Worm (Caenorhabditis elegans) whole organism, late embryonic: Measurements from ENCODE around the gene sri-27.

ENCODE experiments used
- T23F11.4 ChIP-seq: fragments of 200-800 bp; sonication (Bioruptor generic); optimal IDR thresholded peaks from 2 replicates; lab custom pipeline; 2018; ENCODE audit warnings: mild to moderate bottlenecking, missing genetic modification characterization, missing compliant biosample characterization
- ceh-18 ChIP-seq: sonication (generic microtip); optimal IDR thresholded peaks from 2 replicates; lab custom pipeline; 2016; ENCODE audit warnings: missing genetic modification characterization, missing compliant biosample characterization
- ceh-22 ChIP-seq: sonication (generic microtip); optimal IDR thresholded peaks from 2 replicates; lab custom pipeline; 2017; ENCODE audit warnings: missing biosample characterization, missing genetic modification characterization
- elt-2 ChIP-seq: sonication (generic microtip); optimal IDR thresholded peaks from 2 replicates; lab custom pipeline; 2016; ENCODE audit warnings: missing genetic modification reagents, missing genetic modification characterization, missing compliant biosample characterization
- fkh-10 ChIP-seq: fragments of 150-350 bp; optimal IDR thresholded peaks from 2 replicates; lab custom pipeline; 2014; ENCODE audit warnings: missing biosample characterization, missing genetic modification reagents, missing genetic modification characterization
- hlh-6 ChIP-seq: sonication (generic microtip); optimal IDR thresholded peaks from 2 replicates; lab custom pipeline; 2016; ENCODE audit warnings: missing genotype, missing genetic modification characterization, missing compliant biosample characterization
- hlh-8 ChIP-seq: sonication (generic microtip); optimal IDR thresholded peaks from 2 replicates; lab custom pipeline; 2016; ENCODE audit warnings: missing genotype, missing genetic modification characterization, missing compliant biosample characterization
- lin-11 ChIP-seq: fragments of 200-800 bp; sonication (Bioruptor generic); optimal IDR thresholded peaks from 2 replicates; lab custom pipeline; 2018; ENCODE audit warnings: mild to moderate bottlenecking, missing genetic modification characterization, missing compliant biosample characterization
- nhr-11 ChIP-seq: fragments of 150-350 bp; optimal IDR thresholded peaks from 2 replicates; lab custom pipeline; 2014; ENCODE audit warnings: missing biosample characterization, missing genetic modification characterization
- unc-42 ChIP-seq: sonication (generic microtip); optimal IDR thresholded peaks from 2 replicates; lab custom pipeline; 2016; ENCODE audit warnings: missing genotype, missing genetic modification characterization, missing compliant biosample characterization

DNA sequence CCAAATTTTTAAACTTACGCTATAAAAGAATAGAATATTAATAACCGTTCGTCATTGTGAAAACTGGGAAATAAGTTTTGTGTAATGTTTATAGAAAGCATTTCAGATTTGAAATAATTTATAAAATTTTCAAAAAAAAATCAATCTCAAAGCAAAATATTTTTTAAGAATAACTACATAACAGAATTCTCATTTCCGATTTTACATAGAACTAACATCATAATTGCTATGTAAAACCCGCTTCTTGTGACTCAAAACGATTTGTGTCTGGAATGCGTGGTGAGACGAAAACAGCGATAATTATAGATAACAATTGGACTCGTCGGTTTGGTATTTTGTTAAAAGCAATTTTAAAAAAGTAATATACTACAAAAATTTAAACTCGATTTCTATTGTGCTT lies 44.7 kb upstream of the sri-27 start, which contains the start of gene srw-91:
- TF ChIP-seq hlh-8 (tag; lab: Kevin White, UChicago) (no peak), ceh-18 (tag; lab: Kevin White, UChicago) (no peak), fkh-10 (GFP tag; lab: Kevin White, UChicago) (no peak), elt-2 (tag; lab: Kevin White, UChicago) (no peak), lin-11 (tag; lab: Kevin White, UChicago) (no peak), hlh-6 (no peak), ceh-22 (tag; lab: Kevin White, UChicago) (no peak), nhr-11 (tag; lab: Kevin White, UChicago) (no peak), T23F11.4 (GFP tag; lab: Kevin White, UChicago) (no peak), unc-42 (no peak)
